Worm (Caenorhabditis elegans): ENCODE results near the gene scyl-1.

DNA sequence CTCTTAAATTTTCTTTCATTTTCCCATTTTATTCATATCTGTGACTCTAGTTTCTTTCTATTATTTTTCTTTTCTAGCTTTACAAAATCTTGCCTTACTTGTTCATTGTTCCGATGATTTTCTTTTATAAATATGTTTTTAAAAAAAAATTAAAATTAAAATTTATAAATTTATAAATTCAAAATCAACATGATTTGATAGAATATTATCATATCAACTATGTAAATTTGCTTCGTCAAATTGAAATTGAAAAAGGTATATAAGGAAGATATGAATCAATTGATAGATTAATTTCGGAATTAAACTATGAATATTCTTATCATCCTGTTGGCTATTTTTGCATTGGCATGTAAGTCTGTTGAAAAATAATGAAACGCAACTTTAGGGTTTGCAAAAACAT lies 8.3 kb downstream of the scyl-1 start, which contains the start of gene W07G4.1:
- TF ChIP-seq ref-1 (GFP tag; conservative IDR thresholded peaks at IDR 0.05) (no peak), ztf-29 (GFP tag; IDR thresholded peaks at IDR 0.05) (no peak), ztf-23 (GFP tag; IDR thresholded peaks at IDR 0.05) (no peak), T22C8.4 (GFP tag; IDR thresholded peaks at IDR 0.05) (no peak), tab-1 (GFP tag; IDR thresholded peaks at IDR 0.05) (no peak), med-1 (GFP tag; optimal IDR thresholded peaks at IDR 0.05; ENCODE audit: insufficient read depth) (no peak), flt-1 (GFP tag; IDR thresholded peaks at IDR 0.05) (no peak), cog-1 (tag; optimal IDR thresholded peaks at IDR 0.05) (no peak)

Data from whole organism, midembryonic.